Worm (Caenorhabditis elegans) whole organism, L2 larva: ENCODE data around the gene try-12.

Source experiments
- C34F6.9 ChIP-seq: fragments of 150-350 bp; optimal IDR thresholded peaks from 2 replicates; lab custom pipeline; 2014; ENCODE audit warnings: missing biosample characterization, missing genetic modification characterization
- F13H6.1 ChIP-seq: sonication (generic microtip); optimal IDR thresholded peaks from 2 replicates; lab custom pipeline; 2016; ENCODE audit warnings: missing genetic modification characterization, missing compliant biosample characterization
- R02D3.7 ChIP-seq: fragments of 150-350 bp; optimal IDR thresholded peaks from 2 replicates; lab custom pipeline; 2014; ENCODE audit warnings: missing biosample characterization, missing genetic modification characterization
- Y55F3AM.14 ChIP-seq: fragments of 200-800 bp; sonication (Bioruptor generic); optimal IDR thresholded peaks from 2 replicates; lab custom pipeline; 2018; ENCODE audit warnings: mild to moderate bottlenecking, missing genetic modification characterization, missing compliant biosample characterization
- ZK546.5 ChIP-seq: sonication (generic microtip); optimal IDR thresholded peaks from 2 replicates; lab custom pipeline; 2017; ENCODE audit warnings: missing biosample characterization, missing genetic modification characterization
- alr-1 ChIP-seq: fragments of 150-350 bp; optimal IDR thresholded peaks from 2 replicates; lab custom pipeline; 2014; ENCODE audit warnings: missing biosample characterization, missing genetic modification characterization
- blmp-1 ChIP-seq: sonication (generic microtip); optimal IDR thresholded peaks from 2 replicates; lab custom pipeline; 2017; ENCODE audit warnings: missing genetic modification characterization, mild to moderate bottlenecking, missing compliant biosample characterization, antibody characterized with exemption, moderate library complexity; ENCODE audit not compliant: insufficient read depth
- ceh-16 ChIP-seq: fragments of 150-350 bp; optimal IDR thresholded peaks from 2 replicates; lab custom pipeline; 2014; ENCODE audit warnings: missing biosample characterization, missing genetic modification characterization
- crh-2 ChIP-seq: sonication (generic microtip); optimal IDR thresholded peaks from 2 replicates; lab custom pipeline; 2017; ENCODE audit warnings: missing biosample characterization, missing genetic modification characterization
- elt-1 ChIP-seq: fragments of 150-350 bp; optimal IDR thresholded peaks from 2 replicates; lab custom pipeline; 2014; ENCODE audit warnings: missing biosample characterization, missing genetic modification characterization
- elt-3 ChIP-seq: sonication (generic microtip); optimal IDR thresholded peaks from 2 replicates; lab custom pipeline; 2017; ENCODE audit warnings: missing biosample characterization, missing genetic modification characterization
- fos-1 ChIP-seq: fragments of 150-350 bp; optimal IDR thresholded peaks from 2 replicates; lab custom pipeline; 2014; ENCODE audit warnings: missing biosample characterization, missing genetic modification characterization
- gmeb-1 ChIP-seq: fragments of 150-350 bp; optimal IDR thresholded peaks from 2 replicates; lab custom pipeline; 2014; ENCODE audit warnings: missing biosample characterization, missing genetic modification characterization
- lin-11 ChIP-seq: fragments of 150-350 bp; sonication (generic microtip); optimal IDR thresholded peaks from 2 replicates; lab custom pipeline; 2014; ENCODE audit warnings: missing biosample characterization, missing genetic modification characterization, inconsistent platforms, mixed read lengths
- lin-13 ChIP-seq: fragments of 150-350 bp; optimal IDR thresholded peaks from 2 replicates; lab custom pipeline; 2014; ENCODE audit warnings: missing biosample characterization, missing genetic modification reagents, missing genetic modification characterization
- lin-39 ChIP-seq: fragments of 150-350 bp; optimal IDR thresholded peaks from 2 replicates; lab custom pipeline; 2014; ENCODE audit warnings: missing biosample characterization, missing genetic modification reagents, missing genetic modification characterization
- lsy-2 ChIP-seq, 2 experiments: fragments of 150-350 bp in 1 of 2; sonication (generic microtip) in 1 of 2; optimal IDR thresholded peaks; 2 replicates each; lab custom pipeline; 2014 to 2017; ENCODE audit warnings: missing biosample characterization in 2 of 2, missing genetic modification characterization in 2 of 2
- mab-5 ChIP-seq: fragments of 150-350 bp; optimal IDR thresholded peaks from 2 replicates; lab custom pipeline; 2014; ENCODE audit warnings: missing biosample characterization, missing genetic modification characterization
- mbf-1 ChIP-seq: sonication (generic microtip); optimal IDR thresholded peaks from 2 replicates; lab custom pipeline; 2017; ENCODE audit warnings: missing biosample characterization, missing genetic modification characterization
- nhr-10 ChIP-seq: sonication (generic microtip); optimal IDR thresholded peaks from 2 replicates; lab custom pipeline; 2017; ENCODE audit warnings: missing biosample characterization, missing genetic modification characterization
- nhr-11 ChIP-seq: fragments of 150-350 bp; optimal IDR thresholded peaks from 2 replicates; lab custom pipeline; 2014; ENCODE audit warnings: missing biosample characterization, missing genetic modification characterization
- nhr-12 ChIP-seq: fragments of 150-350 bp; optimal IDR thresholded peaks from 2 replicates; lab custom pipeline; 2014; ENCODE audit warnings: missing biosample characterization, missing genetic modification characterization
- nhr-21 ChIP-seq: fragments of 150-350 bp; optimal IDR thresholded peaks from 2 replicates; lab custom pipeline; 2014; ENCODE audit warnings: missing biosample characterization, missing genetic modification characterization
- nhr-23 ChIP-seq: fragments of 150-350 bp; optimal IDR thresholded peaks from 2 replicates; lab custom pipeline; 2014; ENCODE audit warnings: missing biosample characterization, missing genetic modification reagents, missing genetic modification characterization
- nhr-25 ChIP-seq: fragments of 150-350 bp; sonication (generic microtip); optimal IDR thresholded peaks from 3 replicates; lab custom pipeline; 2014; ENCODE audit warnings: missing biosample characterization, missing genetic modification characterization
- sem-4 ChIP-seq: fragments of 150-350 bp; optimal IDR thresholded peaks from 2 replicates; lab custom pipeline; 2014; ENCODE audit warnings: missing biosample characterization, missing genetic modification reagents, missing genetic modification characterization
- skn-1 ChIP-seq: sonication (generic microtip); optimal IDR thresholded peaks from 2 replicates; lab custom pipeline; 2017; ENCODE audit warnings: missing biosample characterization, missing genetic modification characterization
- sma-3 ChIP-seq: sonication (generic microtip); optimal IDR thresholded peaks from 2 replicates; lab custom pipeline; 2016; ENCODE audit warnings: missing genetic modification reagents, missing genetic modification characterization, missing compliant biosample characterization
- sma-9 ChIP-seq, 2 experiments: fragments of 150-350 bp in 1 of 2; sonication (generic microtip) in 1 of 2; optimal IDR thresholded peaks; 2 replicates each; lab custom pipeline; 2014 to 2016; ENCODE audit warnings: missing genetic modification characterization in 2 of 2, mild to moderate bottlenecking in 1 of 2, missing biosample characterization in 1 of 2, missing compliant biosample characterization in 1 of 2, missing genetic modification reagents in 1 of 2, moderate library complexity in 1 of 2
- snpc-4 ChIP-seq: fragments of 150-350 bp; optimal IDR thresholded peaks from 2 replicates; lab custom pipeline; 2014; ENCODE audit warnings: missing biosample characterization, missing genetic modification characterization
- unc-62 ChIP-seq: fragments of 150-350 bp; optimal IDR thresholded peaks from 2 replicates; lab custom pipeline; 2014; ENCODE audit warnings: missing biosample characterization, missing genetic modification reagents, missing genetic modification characterization
- zag-1 ChIP-seq: fragments of 150-350 bp; optimal IDR thresholded peaks from 2 replicates; lab custom pipeline; 2014; ENCODE audit warnings: missing biosample characterization, missing genetic modification characterization
- ztf-11 ChIP-seq: sonication (generic microtip); optimal IDR thresholded peaks from 2 replicates; lab custom pipeline; 2017; ENCODE audit warnings: missing biosample characterization, missing genetic modification characterization
- ztf-4 ChIP-seq: fragments of 150-350 bp; optimal IDR thresholded peaks from 2 replicates; lab custom pipeline; 2014; ENCODE audit warnings: missing biosample characterization, missing genetic modification characterization

try-12 gene

ce11 chrV:7415780-7416428, 33.2 kb upstream of the try-12 start, which contains the start of gene F18E3.13 (continued):
- no peak for TF ChIP-seq ceh-16 (tag; lab: Kevin White, UChicago)
- no peak for TF ChIP-seq ztf-11 (tag; lab: Kevin White, UChicago)
- peak; percentile 48 for TF ChIP-seq sem-4
- peak; percentile 21 for TF ChIP-seq fos-1 (tag; lab: Kevin White, UChicago)
- no peak for TF ChIP-seq mbf-1 (tag; lab: Kevin White, UChicago)
- TF ChIP-seq, all 48 proteins: peak for 15

- TF ChIP-seq nhr-12 (no peak), crh-2 (tag; lab: Kevin White, UChicago) (no peak), nhr-21 (tag; lab: Kevin White, UChicago) (peak; percentile 31), sma-3 (GFP tag; lab: Kevin White, UChicago) (peak; percentile 1), R02D3.7 (tag; lab: Kevin White, UChicago) (no peak), nhr-11 (tag; lab: Kevin White, UChicago) (no peak)
Observed at ce11 chrV:7416569-7416968, 32.6 kb upstream of the try-12 start.

ce11 chrV:7417018-7417716, 32.0 kb upstream of the try-12 start, which contains the start of gene srw-67:
TSS of gene srw-67 (plus strand) at chrV:7417660.
- peak; percentile 51 for TF ChIP-seq nhr-25 (tag; lab: Kevin White, UChicago)
- no peak for TF ChIP-seq ztf-4 (tag; lab: Kevin White, UChicago)

- no peak for TF ChIP-seq skn-1 (tag; lab: Kevin White, UChicago)
- TF ChIP-seq elt-3 (tag; lab: Kevin White, UChicago) = no peak
- TF ChIP-seq snpc-4 (tag; lab: Kevin White, UChicago) = no peak
- no peak for TF ChIP-seq sma-3 (GFP tag; lab: Kevin White, UChicago)
- TF ChIP-seq nhr-21 (tag; lab: Kevin White, UChicago) = no peak
- TF ChIP-seq alr-1 = no peak
- TF ChIP-seq C34F6.9 (tag; lab: Kevin White, UChicago) = no peak
- TF ChIP-seq sma-9 (GFP tag; optimal IDR thresholded peaks at IDR 0.05; lab: Kevin White, UChicago) = no peak
- no peak for TF ChIP-seq sma-9 (tag; optimal IDR thresholded peaks at IDR 0.05; lab: Kevin White, UChicago)
- TF ChIP-seq nhr-10 (tag; lab: Kevin White, UChicago) = no peak
- TF ChIP-seq blmp-1 (tag; lab: Kevin White, UChicago) = no peak
- TF ChIP-seq unc-62 (GFP tag; lab: Kevin White, UChicago) = no peak
- no peak for TF ChIP-seq nhr-11 (tag; lab: Kevin White, UChicago)
- no peak for TF ChIP-seq zag-1 (tag; lab: Kevin White, UChicago)
- no peak for TF ChIP-seq lin-39 (tag; lab: Kevin White, UChicago)
- TF ChIP-seq nhr-23 = no peak
- TF ChIP-seq nhr-12 = no peak
- TF ChIP-seq lin-13 = no peak
- no peak for TF ChIP-seq ztf-11 (tag; lab: Kevin White, UChicago)
- no peak for TF ChIP-seq Y55F3AM.14
- TF ChIP-seq mab-5 (tag; lab: Kevin White, UChicago) = no peak
Observed at ce11 chrV:7420162-7420561, 29.0 kb upstream of the try-12 start, which contains the start of gene srxa-4. TSS of gene srxa-4 (plus strand) at chrV:7420462.

ce11 chrV:7424336-7424735, 24.8 kb upstream of the try-12 start, which contains the start of gene F18E3.10:
TSS of gene F18E3.10 (minus strand) at chrV:7424436.
- TF ChIP-seq lin-11 (tag; lab: Kevin White, UChicago) (no peak), lsy-2 (tag; optimal IDR thresholded peaks at IDR 0.05; lab: Kevin White, UChicago) (no peak), elt-1 (tag; lab: Kevin White, UChicago) (no peak), mab-5 (tag; lab: Kevin White, UChicago) (no peak), gmeb-1 (tag; lab: Kevin White, UChicago) (no peak), ZK546.5 (tag; lab: Kevin White, UChicago) (no peak), mbf-1 (tag; lab: Kevin White, UChicago) (no peak), Y55F3AM.14 (no peak), F13H6.1 (tag; lab: Kevin White, UChicago) (no peak), nhr-21 (tag; lab: Kevin White, UChicago) (no peak), alr-1 (no peak)
